Worm (Caenorhabditis elegans): ENCODE measurements around the gene T14B4.20.

DNA sequence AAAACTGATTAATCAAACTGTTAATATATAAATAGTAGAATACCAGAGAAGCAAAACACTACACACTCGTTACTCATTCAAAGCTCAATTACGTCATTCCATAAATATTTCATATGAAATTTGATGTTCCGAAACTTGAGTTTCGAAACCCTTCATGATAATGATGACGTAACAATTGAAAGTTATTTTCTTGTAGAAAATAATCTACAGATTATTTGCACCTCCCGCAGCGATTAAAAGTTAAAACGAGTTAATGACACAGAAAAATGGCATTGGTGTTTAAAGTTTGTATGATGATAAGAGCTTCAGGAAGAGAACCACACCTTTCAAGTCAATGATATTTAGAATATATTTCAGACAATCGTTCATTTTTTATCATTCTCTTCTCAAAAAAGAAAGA lies 42.8 kb upstream of the T14B4.20 start, which contains the start of gene H43E16.1:
- TF ChIP-seq aly-2 (tag; optimal IDR thresholded peaks at IDR 0.05), result no peak
- no peak for TF ChIP-seq fkh-10 (GFP tag; optimal IDR thresholded peaks at IDR 0.05)
- TF ChIP-seq elt-2 (tag; optimal IDR thresholded peaks at IDR 0.05), result peak; percentile 72
- no peak for TF ChIP-seq xbp-1 (tag; optimal IDR thresholded peaks at IDR 0.05)
